Worm (Caenorhabditis elegans) whole organism, young adult: ENCODE data around the gene fbxc-39.
"Not testable (repeated sequence)": the region's sequence is repeated elsewhere in the genome, so short reads cannot be mapped to it uniquely, and the experiment has no call there.

Experiments
- D2030.7 ChIP-seq: fragments of 200-800 bp; sonication (Bioruptor generic); IDR thresholded peaks from 2 replicates; pipeline ENCODE4 v1.3.6; 2022; ENCODE audit warnings: missing genetic modification reagents, missing genetic modification characterization, missing compliant biosample characterization
- F10E7.11 ChIP-seq: sonication (generic microtip); optimal IDR thresholded peaks from 2 replicates; lab custom pipeline; 2017; ENCODE audit warnings: mild to moderate bottlenecking, missing genetic modification characterization, moderate library complexity, missing compliant biosample characterization
- attf-3 ChIP-seq: fragments of 200-800 bp; sonication (Bioruptor generic); conservative IDR thresholded peaks from 2 replicates; pipeline ENCODE4 v1.3.6; 2022; ENCODE audit warnings: missing genetic modification reagents, missing genetic modification characterization, missing compliant biosample characterization
- attf-6 ChIP-seq: fragments of 200-800 bp; sonication (Bioruptor generic); IDR thresholded peaks from 2 replicates; pipeline ENCODE4 v1.3.6; 2022; ENCODE audit warnings: missing genetic modification reagents, missing genetic modification characterization, missing compliant biosample characterization
- ceh-58 ChIP-seq: fragments of 200-800 bp; sonication (Bioruptor generic); IDR thresholded peaks from 2 replicates; pipeline ENCODE4 v1.3.6; 2022; ENCODE audit warnings: missing genetic modification characterization, missing compliant biosample characterization
- dpff-1 ChIP-seq: sonication (generic microtip); optimal IDR thresholded peaks from 2 replicates; lab custom pipeline; 2017; ENCODE audit warnings: mild to moderate bottlenecking, missing genetic modification characterization, missing compliant biosample characterization
- dpl-1 ChIP-seq: fragments of 150-350 bp; optimal IDR thresholded peaks from 2 replicates; lab custom pipeline; 2014; ENCODE audit warnings: missing biosample characterization, missing genetic modification reagents, missing genetic modification characterization
- hrde-1 ChIP-seq: sonication (generic microtip); optimal IDR thresholded peaks from 2 replicates; lab custom pipeline; 2016; ENCODE audit warnings: missing genetic modification characterization, mild to moderate bottlenecking, missing compliant biosample characterization, moderate library complexity, missing genotype, missing genetic modification reagents, borderline replicate concordance
- hsf-1 ChIP-seq: fragments of 200-800 bp; sonication (Bioruptor generic); IDR thresholded peaks from 2 replicates; pipeline ENCODE4 v1.3.6; 2022; ENCODE audit warnings: missing genetic modification reagents, missing genetic modification characterization, missing compliant biosample characterization
- lin-40 ChIP-seq: sonication (generic microtip); optimal IDR thresholded peaks from 2 replicates; lab custom pipeline; 2016; ENCODE audit warnings: missing genetic modification characterization, mild to moderate bottlenecking, missing compliant biosample characterization, missing genotype, missing genetic modification reagents
- lin-54 ChIP-seq: fragments of 200-800 bp; sonication (Bioruptor generic); optimal IDR thresholded peaks from 2 replicates; lab custom pipeline; 2018; ENCODE audit warnings: mild to moderate bottlenecking, missing genetic modification characterization, missing compliant biosample characterization
- snpc-4 ChIP-seq, 5 experiments: fragments of 150-350 bp in 1 of 5; sonication (generic microtip) in 4 of 5; optimal IDR thresholded peaks; 2 replicates each; lab custom pipeline; 2014 to 2018; ENCODE audit warnings: missing genetic modification characterization in 5 of 5, missing biosample characterization in 3 of 5, antibody characterized with exemption in 2 of 5, mild to moderate bottlenecking in 2 of 5, missing compliant biosample characterization in 2 of 5, missing genotype in 2 of 5, moderate library complexity in 2 of 5, missing genetic modification reagents in 1 of 5
- unc-130 ChIP-seq: sonication (generic microtip); optimal IDR thresholded peaks from 2 replicates; lab custom pipeline; 2016; ENCODE audit warnings: missing genetic modification reagents, missing genetic modification characterization, missing compliant biosample characterization
- ztf-18 ChIP-seq: sonication (generic microtip); optimal IDR thresholded peaks from 2 replicates; lab custom pipeline; 2016; ENCODE audit warnings: missing genotype, mild to moderate bottlenecking, missing genetic modification characterization, missing compliant biosample characterization

- TF ChIP-seq hsf-1; lin-40 (tag; lab: Kevin White, UChicago); lin-54; snpc-4 (GFP tag; optimal IDR thresholded peaks at IDR 0.05; lab: Kevin White, UChicago); snpc-4 (tag; optimal IDR thresholded peaks at IDR 0.05; lab: Kevin White, UChicago); ceh-58; dpl-1 (GFP tag; lab: Kevin White, UChicago); ztf-18 (tag; lab: Kevin White, UChicago); unc-130; dpff-1 (tag; lab: Kevin White, UChicago); D2030.7 (GFP tag; lab: Robert Waterston, UW); attf-6 (GFP tag; lab: Robert Waterston, UW); F10E7.11 (tag; lab: Kevin White, UChicago); attf-3; hrde-1 (tag; lab: Kevin White, UChicago): not testable (repeated sequence)
Measured at ce11 chrII:954626-955025, 33.9 kb upstream of the fbxc-39 start, which contains the start of gene fbxc-7.
